Fruit fly (Drosophila melanogaster) whole organism, embryonic: ENCODE measurements around the gene Cand1.

Source experiments
- Adf1 ChIP-seq: fragments of 200-800 bp; sonication (Bioruptor generic); IDR thresholded peaks from 2 replicates; pipeline ENCODE4 v1.3.6; 2022; ENCODE audit warnings: missing biosample characterization, missing genetic modification characterization
- Blimp-1 ChIP-seq: fragments of 200-800 bp; sonication (Bioruptor generic); optimal IDR thresholded peaks from 3 replicates; lab custom pipeline; 2018; ENCODE audit warnings: missing biosample characterization, missing genetic modification characterization, mild to moderate bottlenecking, moderate library complexity, missing genetic modification reagents
- CG10267 ChIP-seq: fragments of 200-800 bp; sonication (Bioruptor generic); optimal IDR thresholded peaks from 2 replicates; lab custom pipeline; 2018; ENCODE audit warnings: missing biosample characterization, mild to moderate bottlenecking, missing genetic modification characterization, moderate library complexity
- CG11696 ChIP-seq: fragments of 200-800 bp; sonication (Bioruptor generic); IDR thresholded peaks from 2 replicates; pipeline ENCODE4 v1.3.6; 2022; ENCODE audit warnings: missing biosample characterization, missing genetic modification characterization
- CG11723 ChIP-seq: fragments of 200-800 bp; sonication (Bioruptor generic); optimal IDR thresholded peaks from 2 replicates; lab custom pipeline; 2017; ENCODE audit warnings: missing biosample characterization, mild to moderate bottlenecking, missing genetic modification characterization
- CG12071 ChIP-seq: fragments of 200-800 bp; sonication (Bioruptor generic); optimal IDR thresholded peaks from 3 replicates; lab custom pipeline; 2018; ENCODE audit warnings: missing biosample characterization, mild to moderate bottlenecking, missing genetic modification characterization
- CG12104 ChIP-seq: fragments of 200-800 bp; sonication (Bioruptor generic); optimal IDR thresholded peaks from 3 replicates; lab custom pipeline; 2016; ENCODE audit warnings: missing biosample characterization, missing genetic modification characterization
- CG12219 ChIP-seq: fragments of 200-800 bp; sonication (Bioruptor generic); optimal IDR thresholded peaks from 3 replicates; lab custom pipeline; 2018; ENCODE audit warnings: missing biosample characterization, mild to moderate bottlenecking, missing genetic modification characterization
- CG13287 ChIP-seq: fragments of 200-800 bp; sonication (Bioruptor generic); IDR thresholded peaks from 2 replicates; pipeline ENCODE4 v1.3.6; 2022; ENCODE audit warnings: missing biosample characterization, missing genetic modification characterization; ENCODE audit not compliant: partially characterized antibody
- CG16815 ChIP-seq: fragments of 200-800 bp; sonication (Bioruptor generic); optimal IDR thresholded peaks from 3 replicates; lab custom pipeline; 2017; ENCODE audit warnings: missing biosample characterization, mild to moderate bottlenecking, missing genetic modification characterization
- CG17328 ChIP-seq: fragments of 200-800 bp; sonication (Bioruptor generic); IDR thresholded peaks from 2 replicates; pipeline ENCODE4 v1.3.6; 2022; ENCODE audit warnings: missing biosample characterization, missing genetic modification characterization
- CG17612 ChIP-seq: fragments of 200-800 bp; sonication (Bioruptor generic); IDR thresholded peaks from 2 replicates; pipeline ENCODE4 v1.3.6; 2022; ENCODE audit warnings: missing biosample characterization, missing genetic modification characterization
- CG2116 ChIP-seq: fragments of 200-800 bp; sonication (Bioruptor generic); optimal IDR thresholded peaks from 3 replicates; lab custom pipeline; 2018; ENCODE audit warnings: missing biosample characterization, mild to moderate bottlenecking, missing genetic modification characterization
- CG2129 ChIP-seq: fragments of 200-800 bp; sonication (Bioruptor generic); IDR thresholded peaks from 2 replicates; pipeline ENCODE4 v1.3.6; 2022; ENCODE audit warnings: missing biosample characterization, missing genetic modification characterization; ENCODE audit not compliant: partially characterized antibody
- CG3281 ChIP-seq: fragments of 200-800 bp; sonication (Bioruptor generic); optimal IDR thresholded peaks from 3 replicates; lab custom pipeline; 2017; ENCODE audit warnings: missing biosample characterization, mild to moderate bottlenecking, missing genetic modification characterization
- CG34224 ChIP-seq: fragments of 200-800 bp; sonication (Bioruptor generic); IDR thresholded peaks from 3 replicates; pipeline ENCODE4 v1.3.6; 2022; ENCODE audit warnings: missing biosample characterization, missing genetic modification characterization; ENCODE audit not compliant: partially characterized antibody
- CG3995 ChIP-seq: fragments of 200-800 bp; sonication (Bioruptor generic); optimal IDR thresholded peaks from 3 replicates; lab custom pipeline; 2016; ENCODE audit warnings: missing biosample characterization, missing genetic modification characterization
- CG4360 ChIP-seq: fragments of 200-800 bp; sonication (Bioruptor generic); IDR thresholded peaks from 2 replicates; pipeline ENCODE4 v1.3.6; 2022; ENCODE audit warnings: missing biosample characterization, missing genetic modification characterization
- CG4617 ChIP-seq: fragments of 200-800 bp; sonication (Bioruptor generic); optimal IDR thresholded peaks from 3 replicates; lab custom pipeline; 2016; ENCODE audit warnings: missing biosample characterization, missing genetic modification characterization, borderline replicate concordance
- CG4730 ChIP-seq: fragments of 200-800 bp; sonication (Bioruptor generic); IDR thresholded peaks from 2 replicates; pipeline ENCODE4 v1.3.6; 2022; ENCODE audit warnings: missing biosample characterization, missing genetic modification characterization
- CG7963 ChIP-seq: fragments of 200-800 bp; sonication (Bioruptor generic); IDR thresholded peaks from 3 replicates; pipeline ENCODE4 v1.3.6; 2022; ENCODE audit warnings: missing biosample characterization, missing genetic modification characterization; ENCODE audit not compliant: partially characterized antibody
- CG8290 ChIP-seq, 3 experiments: fragments of 200-800 bp; sonication (Bioruptor generic); optimal IDR thresholded peaks; 2 replicates each; lab custom pipeline; 2016 to 2019; ENCODE audit warnings: missing biosample characterization in 3 of 3, missing genetic modification characterization in 3 of 3, mild to moderate bottlenecking in 2 of 3, moderate library complexity in 1 of 3
- CG8924 ChIP-seq: fragments of 200-800 bp; optimal IDR thresholded peaks from 3 replicates; lab custom pipeline; 2019; ENCODE audit warnings: missing biosample characterization, mild to moderate bottlenecking, missing genetic modification characterization, moderate library complexity
- CG9727 ChIP-seq: fragments of 200-800 bp; sonication (Bioruptor generic); optimal IDR thresholded peaks from 3 replicates; lab custom pipeline; 2017; ENCODE audit warnings: missing biosample characterization, mild to moderate bottlenecking, missing genetic modification characterization
- Dbx ChIP-seq: fragments of 200-800 bp; sonication (Bioruptor generic); IDR thresholded peaks from 3 replicates; pipeline ENCODE4 v1.3.6; 2022; ENCODE audit warnings: missing biosample characterization, missing genetic modification characterization
- Dll ChIP-seq: fragments of 200-800 bp; sonication (Bioruptor generic); IDR thresholded peaks from 4 replicates; pipeline ENCODE4 v1.3.6; 2022; ENCODE audit warnings: missing biosample characterization, missing genetic modification characterization; ENCODE audit not compliant: partially characterized antibody
- Doc3 ChIP-seq: fragments of 200-800 bp; sonication (Bioruptor generic); IDR thresholded peaks from 3 replicates; pipeline ENCODE4 v1.3.6; 2022; ENCODE audit warnings: missing biosample characterization, missing genetic modification characterization; ENCODE audit not compliant: partially characterized antibody
- Dref ChIP-seq: fragments of 200-800 bp; sonication (Bioruptor generic); IDR thresholded peaks from 2 replicates; pipeline ENCODE4 v1.3.6; 2022; ENCODE audit warnings: missing biosample characterization, missing genetic modification characterization
- Fer3 ChIP-seq: fragments of 200-800 bp; sonication (Bioruptor generic); optimal IDR thresholded peaks from 2 replicates; lab custom pipeline; 2018; ENCODE audit warnings: missing biosample characterization, mild to moderate bottlenecking, missing genetic modification characterization, moderate library complexity
- Mad ChIP-seq: fragments of 200-800 bp; sonication (Bioruptor generic); optimal IDR thresholded peaks from 2 replicates; lab custom pipeline; 2016; ENCODE audit warnings: missing biosample characterization, missing genetic modification characterization
- Sry-δ ChIP-seq: fragments of 200-800 bp; sonication (Bioruptor generic); optimal IDR thresholded peaks from 2 replicates; lab custom pipeline; 2016; ENCODE audit warnings: missing biosample characterization, missing genetic modification characterization
- amos ChIP-seq: fragments of 200-800 bp; sonication (Bioruptor generic); IDR thresholded peaks from 2 replicates; pipeline ENCODE4 v1.3.6; 2022; ENCODE audit warnings: missing biosample characterization, missing genetic modification characterization; ENCODE audit not compliant: partially characterized antibody
- bbx ChIP-seq: fragments of 200-800 bp; sonication (Bioruptor generic); IDR thresholded peaks from 2 replicates; pipeline ENCODE4 v1.3.6; 2022; ENCODE audit warnings: missing biosample characterization, missing genetic modification characterization; ENCODE audit not compliant: partially characterized antibody
- hbn ChIP-seq: fragments of 200-800 bp; sonication (Bioruptor generic); IDR thresholded peaks from 2 replicates; pipeline ENCODE4 v1.3.6; 2022; ENCODE audit warnings: missing biosample characterization, missing genetic modification characterization; ENCODE audit not compliant: partially characterized antibody
- inv ChIP-seq: fragments of 200-800 bp; sonication (Bioruptor generic); IDR thresholded peaks from 2 replicates; pipeline ENCODE4 v1.3.6; 2022; ENCODE audit warnings: missing biosample characterization, missing genetic modification characterization; ENCODE audit not compliant: partially characterized antibody
- knrl ChIP-seq: fragments of 200-800 bp; sonication (Bioruptor generic); IDR thresholded peaks from 3 replicates; pipeline ENCODE4 v1.3.6; 2022; ENCODE audit warnings: missing biosample characterization, missing genetic modification characterization; ENCODE audit not compliant: partially characterized antibody
- mld ChIP-seq: fragments of 200-800 bp; sonication (Bioruptor generic); IDR thresholded peaks from 3 replicates; pipeline ENCODE4 v1.3.6; 2022; ENCODE audit warnings: missing biosample characterization, missing genetic modification characterization; ENCODE audit not compliant: partially characterized antibody
- nerfin-2 ChIP-seq: fragments of 200-800 bp; sonication (Bioruptor generic); IDR thresholded peaks from 2 replicates; pipeline ENCODE4 v1.3.6; 2022; ENCODE audit warnings: missing biosample characterization, missing genetic modification characterization; ENCODE audit not compliant: partially characterized antibody
- otp ChIP-seq: fragments of 200-800 bp; sonication (Bioruptor generic); IDR thresholded peaks from 3 replicates; pipeline ENCODE4, ENCODE4 v1.3.6; 2022; ENCODE audit warnings: missing biosample characterization, missing genetic modification characterization
- pb ChIP-seq: fragments of 200-800 bp; sonication (Bioruptor generic); optimal IDR thresholded peaks from 3 replicates; lab custom pipeline; 2016; ENCODE audit warnings: missing biosample characterization, missing genetic modification characterization
- pzg ChIP-seq: fragments of 200-800 bp; sonication (Bioruptor generic); optimal IDR thresholded peaks from 3 replicates; lab custom pipeline; 2018; ENCODE audit warnings: missing biosample characterization, mild to moderate bottlenecking, missing genetic modification characterization, moderate library complexity
- sens ChIP-seq: fragments of 200-800 bp; sonication (Bioruptor generic); peaks from one replicate; lab custom pipeline; 2016; ENCODE audit warnings: missing biosample characterization, missing genetic modification characterization
- tin ChIP-seq: fragments of 200-800 bp; sonication (Bioruptor generic); optimal IDR thresholded peaks from 3 replicates; lab custom pipeline; 2016; ENCODE audit warnings: missing biosample characterization, missing genetic modification characterization
- tll ChIP-seq, 2 experiments: fragments of 200-800 bp in 1 of 2; fragments of >200 bp in 1 of 2; sonication (Bioruptor generic) in 1 of 2; optimal IDR thresholded peaks; 2 replicates each; lab custom pipeline; 2017 to 2019; ENCODE audit warnings: missing biosample characterization in 2 of 2, missing genetic modification characterization in 2 of 2, mild to moderate bottlenecking in 1 of 2, moderate library complexity in 1 of 2
- ttk ChIP-seq: fragments of 200-800 bp; sonication (Bioruptor generic); IDR thresholded peaks from 2 replicates; pipeline ENCODE4 v2.1.2; 2022; ENCODE audit warnings: missing biosample characterization, missing genetic modification characterization
- tup ChIP-seq: fragments of 200-800 bp; sonication (Bioruptor generic); optimal IDR thresholded peaks from 2 replicates; lab custom pipeline; 2016; ENCODE audit warnings: missing biosample characterization, mild to moderate bottlenecking, missing genetic modification characterization, moderate library complexity
- zen2 ChIP-seq: fragments of 200-800 bp; sonication (Bioruptor generic); IDR thresholded peaks from 3 replicates; pipeline ENCODE4 v1.3.6; 2022; ENCODE audit warnings: missing biosample characterization, missing genetic modification characterization; ENCODE audit not compliant: partially characterized antibody

The Cand1 gene

DNA sequence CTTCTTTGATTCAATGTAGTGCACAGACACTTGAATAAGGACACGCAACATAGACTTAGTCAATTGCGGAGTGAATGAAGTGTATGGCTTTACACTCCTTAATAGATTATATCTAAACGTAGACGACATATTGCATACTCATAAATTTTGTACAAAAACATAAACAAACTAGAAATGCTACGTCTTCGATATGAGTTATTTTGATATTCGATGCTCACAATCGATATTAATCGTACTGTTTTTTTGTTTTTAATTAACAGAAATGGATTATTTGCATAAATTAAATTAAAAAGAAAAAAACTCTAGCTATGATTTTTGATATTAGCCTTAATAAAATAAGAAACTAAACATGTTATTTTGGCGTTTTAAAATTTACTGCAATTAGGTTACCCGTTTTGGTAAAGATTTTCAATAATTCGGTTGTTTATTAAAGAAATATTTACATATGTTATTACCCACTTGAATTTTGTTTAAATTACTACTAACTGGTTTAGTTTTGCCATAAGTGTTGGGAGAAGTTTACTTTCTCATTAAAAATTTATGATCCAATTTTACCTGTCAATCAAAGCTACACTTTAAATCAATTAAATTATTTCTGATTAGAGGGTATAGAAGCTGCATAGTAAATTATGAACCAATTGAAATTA is 42.6 kb upstream of the Cand1 start, which contains the start of the genes CG17768, LSm-4 and Ir31a (continued):
- TF ChIP-seq CG11696 (GFP tag; lab: Robert Waterston, UW) (no peak), zen2 (GFP tag; lab: Robert Waterston, UW) (peak; percentile 46; the same call in 1 of the 3 replicates), CG11723 (no peak), CG10267 (peak; percentile 1), sens (GFP tag; lab: Kevin White, UChicago) (peak; percentile 22), CG8290 (GFP tag; optimal IDR thresholded peaks at IDR 0.05; lab: Kevin White, UChicago) (peak; percentile 27), CG8290 (tag; optimal IDR thresholded peaks at IDR 0.05; lab: Kevin White, UChicago) (no peak), CG12071 (GFP tag; lab: Kevin White, UChicago) (no peak), CG12219 (GFP tag; lab: Kevin White, UChicago) (no peak), Fer3 (tag; lab: Kevin White, UChicago) (no peak), CG4730 (GFP tag; lab: Robert Waterston, UW) (no peak), Dref (GFP tag; lab: Robert Waterston, UW) (peak; percentile 66), Mad (GFP tag; lab: Kevin White, UChicago) (no peak), CG12104 (no peak), Adf1 (GFP tag; lab: Robert Waterston, UW) (no peak), inv (GFP tag; lab: Robert Waterston, UW) (peak; percentile 60), CG3995 (peak; percentile 15), otp (GFP tag; lab: Robert Waterston, UW) (no peak), Blimp-1 (GFP tag; lab: Kevin White, UChicago) (no peak), Dll (GFP tag; lab: Robert Waterston, UW) (peak; percentile 85), CG3281 (GFP tag; lab: Kevin White, UChicago) (no peak), mld (0 out of 3 replicates have a peak, but pooled peaks have one; percentile 59), Doc3 (peak; percentile 88), CG17328 (GFP tag; lab: Robert Waterston, UW) (no peak), CG8924 (tag; lab: Kevin White, UChicago) (peak; percentile 25), CG7963 (GFP tag; lab: Robert Waterston, UW) (peak; percentile 39; the same call in 1 of the 3 replicates), Dbx (GFP tag; lab: Robert Waterston, UW) (no peak), CG2116 (peak; percentile 26), nerfin-2 (GFP tag; lab: Robert Waterston, UW) (peak; percentile 49; the same call in 1 of the 2 replicates), CG17612 (no peak), pb (GFP tag; lab: Kevin White, UChicago) (no peak), hbn (GFP tag; lab: Robert Waterston, UW) (peak; percentile 84), knrl (GFP tag; lab: Robert Waterston, UW) (peak; percentile 81), CG9727 (no peak), CG2129 (GFP tag; lab: Robert Waterston, UW) (peak; percentile 66; the same call in 1 of the 2 replicates), ttk (GFP tag; lab: Robert Waterston, UW) (no peak), tup (GFP tag; lab: Kevin White, UChicago) (no peak), tin (GFP tag; lab: Kevin White, UChicago) (no peak), Sry-δ (GFP tag; lab: Kevin White, UChicago) (peak; percentile 72), CG34224 (GFP tag; lab: Robert Waterston, UW) (peak; percentile 85), pzg (GFP tag; lab: Kevin White, UChicago) (peak; percentile 20), tll (GFP tag; optimal IDR thresholded peaks at IDR 0.05; lab: Kevin White, UChicago) (no peak), CG4360 (GFP tag; lab: Robert Waterston, UW) (no peak), CG4617 (peak; percentile 40), CG13287 (peak; percentile 87), amos (GFP tag; lab: Robert Waterston, UW) (peak; percentile 83; the same call in 1 of the 2 replicates), CG16815 (GFP tag; lab: Kevin White, UChicago) (no peak), bbx (GFP tag; lab: Robert Waterston, UW) (peak; percentile 82)
